Worm (Caenorhabditis elegans): ENCODE measurements around the gene zip-8.

- TF ChIP-seq pag-3 (tag; optimal IDR thresholded peaks at IDR 0.05; ENCODE audit: borderline replicate concordance), result no peak
- no peak for TF ChIP-seq unc-55 (GFP tag; optimal IDR thresholded peaks at IDR 0.05)
- no peak for TF ChIP-seq ceh-18 (tag; optimal IDR thresholded peaks at IDR 0.05)
- no peak for TF ChIP-seq hlh-15 (tag; optimal IDR thresholded peaks at IDR 0.05)
- TF ChIP-seq pqm-1 (tag; optimal IDR thresholded peaks at IDR 0.05), result no peak
- TF ChIP-seq Y22D7AL.16 (tag; optimal IDR thresholded peaks at IDR 0.05), result no peak
- TF ChIP-seq fkh-10 (GFP tag; optimal IDR thresholded peaks at IDR 0.05), result no peak
- no peak for TF ChIP-seq ama-1 (optimal IDR thresholded peaks at IDR 0.05)
- no peak for TF ChIP-seq zip-5 (tag; optimal IDR thresholded peaks at IDR 0.05)
- TF ChIP-seq lin-11 (tag; optimal IDR thresholded peaks at IDR 0.05), result no peak
- no peak for TF ChIP-seq ref-2 (tag; optimal IDR thresholded peaks at IDR 0.05)
Measured at ce11 chrIII:6525557-6525956, 46.8 kb downstream of the zip-8 start, which contains the start of gene oig-1.

Measured in whole organism, late embryonic.